Fruit fly (Drosophila melanogaster) whole organism, pupa: ENCODE data around the gene CG34376.
A peak's percentile ranks its signal among the peaks of the same experiment; 100 is the strongest.

Source experiments
- CG10348 ChIP-seq: fragments of 200-800 bp; sonication (Bioruptor generic); IDR thresholded peaks from 2 replicates; pipeline ENCODE4 v1.3.6; 2022; ENCODE audit warnings: missing biosample characterization, missing genetic modification characterization
- CG13204 ChIP-seq: fragments of 200-800 bp; sonication (Bioruptor generic); optimal IDR thresholded peaks from 2 replicates; lab custom pipeline; 2018; ENCODE audit warnings: missing biosample characterization, mild to moderate bottlenecking, missing genetic modification characterization, moderate library complexity
- CG14655 ChIP-seq: fragments of 200-800 bp; sonication (Bioruptor generic); optimal IDR thresholded peaks from 3 replicates; lab custom pipeline; 2017; ENCODE audit warnings: mild to moderate bottlenecking, missing biosample characterization, missing genetic modification reagents, missing genetic modification characterization
- CG15710 ChIP-seq: fragments of 200-800 bp; sonication (Bioruptor generic); optimal IDR thresholded peaks from 2 replicates; lab custom pipeline; 2018; ENCODE audit warnings: missing biosample characterization, mild to moderate bottlenecking, missing genetic modification characterization, moderate library complexity
- CG17806 ChIP-seq: fragments of 200-800 bp; sonication (Bioruptor generic); optimal IDR thresholded peaks from 2 replicates; lab custom pipeline; 2018; ENCODE audit warnings: missing biosample characterization, mild to moderate bottlenecking, missing genetic modification characterization, moderate library complexity
- CG32121 ChIP-seq: fragments of 200-800 bp; sonication (Bioruptor generic); IDR thresholded peaks from 2 replicates; pipeline ENCODE4 v1.3.6; 2022; ENCODE audit warnings: missing biosample characterization, missing genetic modification characterization
- CG34367 ChIP-seq: fragments of 200-800 bp; sonication (Bioruptor generic); optimal IDR thresholded peaks from 2 replicates; lab custom pipeline; 2018; ENCODE audit warnings: missing biosample characterization, mild to moderate bottlenecking, missing genetic modification characterization
- CG4496 ChIP-seq: fragments of 200-800 bp; sonication (Bioruptor generic); IDR thresholded peaks from 3 replicates; pipeline ENCODE4 v1.3.6; 2022; ENCODE audit warnings: missing biosample characterization, missing genetic modification characterization
- CG8159 ChIP-seq: fragments of 200-800 bp; sonication (Bioruptor generic); optimal IDR thresholded peaks from 3 replicates; lab custom pipeline; 2018; ENCODE audit warnings: missing biosample characterization, mild to moderate bottlenecking, missing genetic modification characterization, moderate library complexity
- CG8301 ChIP-seq: fragments of 200-800 bp; sonication (Bioruptor generic); optimal IDR thresholded peaks from 2 replicates; lab custom pipeline; 2018; ENCODE audit warnings: missing biosample characterization, mild to moderate bottlenecking, missing genetic modification characterization
- CG9948 ChIP-seq: fragments of 200-800 bp; sonication (Bioruptor generic); optimal IDR thresholded peaks from 2 replicates; lab custom pipeline; 2018; ENCODE audit warnings: missing biosample characterization, mild to moderate bottlenecking, missing genetic modification characterization, moderate library complexity
- D1 ChIP-seq: fragments of 200-800 bp; sonication (Bioruptor generic); optimal IDR thresholded peaks from 2 replicates; lab custom pipeline; 2018; ENCODE audit warnings: missing biosample characterization, mild to moderate bottlenecking, missing genetic modification characterization, moderate library complexity
- EcR ChIP-seq: fragments of 200-800 bp; sonication (Bioruptor generic); optimal IDR thresholded peaks from 3 replicates; lab custom pipeline; 2019; ENCODE audit warnings: missing biosample characterization, missing genetic modification characterization, mild to moderate bottlenecking, moderate library complexity, missing genetic modification reagents
- Ets98B ChIP-seq: fragments of 200-800 bp; sonication (Bioruptor generic); IDR thresholded peaks from 2 replicates; pipeline ENCODE4 v1.3.6; 2022; ENCODE audit warnings: missing biosample characterization, missing genetic modification characterization
- Pif1A ChIP-seq: fragments of 200-800 bp; sonication (Bioruptor generic); optimal IDR thresholded peaks from 3 replicates; lab custom pipeline; 2016; ENCODE audit warnings: missing biosample characterization, missing genetic modification characterization
- Pif1B ChIP-seq: fragments of 200-800 bp; sonication (Bioruptor generic); optimal IDR thresholded peaks from 3 replicates; lab custom pipeline; 2016; ENCODE audit warnings: missing biosample characterization, missing genetic modification characterization
- Snoo ChIP-seq: fragments of 200-800 bp; sonication (Bioruptor generic); optimal IDR thresholded peaks from 3 replicates; lab custom pipeline; 2017; ENCODE audit warnings: missing biosample characterization, mild to moderate bottlenecking, missing genetic modification characterization, inconsistent platforms
- fd96Ca ChIP-seq: fragments of 200-800 bp; sonication (Bioruptor generic); IDR thresholded peaks from 3 replicates; pipeline ENCODE4 v1.3.6; 2022; ENCODE audit warnings: missing biosample characterization, missing genetic modification characterization
- gl ChIP-seq: fragments of 200-800 bp; sonication (Bioruptor generic); optimal IDR thresholded peaks from 2 replicates; lab custom pipeline; 2018; ENCODE audit warnings: missing biosample characterization, mild to moderate bottlenecking, missing genetic modification characterization
- rn ChIP-seq: fragments of 200-800 bp; sonication (Bioruptor generic); IDR thresholded peaks from 2 replicates; pipeline ENCODE4 v1.3.6; 2022; ENCODE audit warnings: missing biosample characterization, missing genetic modification characterization

CG34376 gene

DNA sequence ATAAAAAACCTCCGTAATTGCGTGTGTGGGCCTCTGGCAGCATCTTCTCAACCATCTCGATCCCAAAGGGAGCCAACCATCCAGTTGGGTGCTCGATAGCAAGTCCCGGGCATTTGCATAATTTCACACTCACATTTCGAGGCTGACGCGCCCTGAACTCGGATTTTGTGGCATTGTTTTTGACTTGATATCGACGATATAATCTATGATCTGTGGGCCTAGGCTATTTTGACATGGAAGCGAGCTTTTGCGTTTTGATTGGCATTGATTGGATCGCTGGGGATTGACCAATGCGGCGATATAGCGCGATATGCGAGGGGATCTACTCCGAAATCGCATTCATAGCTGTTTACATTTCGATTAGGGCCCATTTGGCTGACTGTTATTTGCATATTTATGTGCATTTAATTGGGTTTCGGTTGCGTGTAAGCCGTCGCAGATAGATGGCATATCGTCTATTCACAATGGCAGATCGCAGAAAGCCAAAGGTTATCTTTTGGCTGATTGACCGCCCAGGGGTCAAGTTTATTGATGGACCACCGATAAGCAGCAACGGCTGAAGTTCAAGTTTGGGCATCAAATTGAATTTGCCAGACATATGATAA lies 15.6 kb upstream of the CG34376 start:
- TF ChIP-seq D1 (tag; lab: Kevin White, UChicago) (no peak), CG15710 (tag; lab: Kevin White, UChicago) (no peak), EcR (no peak), CG9948 (tag; lab: Kevin White, UChicago) (no peak), Ets98B (GFP tag; lab: Robert Waterston, UW) (no peak), gl (tag; lab: Kevin White, UChicago) (no peak), fd96Ca (no peak), CG17806 (tag; lab: Kevin White, UChicago) (no peak), CG14655 (GFP tag; lab: Kevin White, UChicago) (no peak), CG4496 (GFP tag; lab: Robert Waterston, UW) (no peak), Pif1A (no peak), CG8159 (tag; lab: Kevin White, UChicago) (no peak)

DNA sequence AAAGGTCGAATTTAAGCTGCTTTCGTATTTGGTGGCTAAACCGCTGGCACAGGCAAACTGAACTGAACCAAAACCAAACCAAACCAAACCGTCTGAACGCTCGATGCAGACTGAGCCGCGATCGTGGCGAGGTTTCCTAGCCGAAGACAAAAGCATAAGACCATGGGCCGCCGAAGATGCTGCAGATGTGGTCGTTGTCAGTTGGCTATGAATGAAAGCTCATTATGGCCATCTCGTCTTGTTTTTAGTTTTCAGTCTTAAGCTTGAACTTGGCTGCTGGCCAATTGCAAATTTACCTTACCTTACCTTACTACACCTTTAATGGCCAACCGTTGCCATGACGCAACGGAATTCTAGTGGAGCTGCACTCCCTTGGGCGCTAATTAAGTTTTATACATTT lies 11.8 kb upstream of the CG34376 start, which contains the start of gene CG13847:
TSS of gene CG13847 (minus strand) at position 101 of the 400 bp plus-strand sequence.
- no peak for TF ChIP-seq CG14655 (GFP tag; lab: Kevin White, UChicago)
- no peak for TF ChIP-seq Pif1A
- no peak for TF ChIP-seq rn (GFP tag; lab: Robert Waterston, UW)
- TF ChIP-seq CG13204 (GFP tag; lab: Kevin White, UChicago), result no peak
- no peak for TF ChIP-seq CG8301 (tag; lab: Kevin White, UChicago)

DNA sequence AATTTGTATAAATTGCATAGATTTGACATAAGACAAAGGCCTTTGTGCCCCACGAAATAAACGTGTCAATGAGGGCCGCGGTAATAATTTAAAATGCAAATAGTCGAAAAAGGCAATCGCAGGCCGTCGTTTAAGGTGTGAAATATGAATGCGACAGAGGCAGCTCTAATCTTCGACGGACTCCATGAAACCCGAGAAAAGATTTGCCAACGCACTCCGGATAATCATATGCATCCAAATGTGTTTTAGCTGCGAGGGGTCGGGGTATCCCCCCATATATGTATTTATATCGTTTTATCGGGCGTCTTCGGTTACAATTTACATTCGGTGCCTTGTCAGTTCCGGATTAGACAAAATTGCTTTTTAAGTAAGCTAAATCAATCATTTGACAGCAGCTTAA lies 9.6 kb upstream of the CG34376 start:
- TF ChIP-seq CG34367 (tag; lab: Kevin White, UChicago) (no peak), CG17806 (tag; lab: Kevin White, UChicago) (no peak), Ets98B (GFP tag; lab: Robert Waterston, UW) (no peak), CG10348 (GFP tag; lab: Robert Waterston, UW) (no peak), Snoo (tag; lab: Kevin White, UChicago) (no peak), Pif1A (no peak), CG14655 (GFP tag; lab: Kevin White, UChicago) (no peak), CG9948 (tag; lab: Kevin White, UChicago) (no peak), D1 (tag; lab: Kevin White, UChicago) (no peak), EcR (no peak), CG13204 (GFP tag; lab: Kevin White, UChicago) (no peak), Pif1B (GFP tag; lab: Kevin White, UChicago) (no peak), CG4496 (GFP tag; lab: Robert Waterston, UW) (no peak), CG32121 (no peak), CG15710 (tag; lab: Kevin White, UChicago) (no peak), gl (tag; lab: Kevin White, UChicago) (no peak)

DNA sequence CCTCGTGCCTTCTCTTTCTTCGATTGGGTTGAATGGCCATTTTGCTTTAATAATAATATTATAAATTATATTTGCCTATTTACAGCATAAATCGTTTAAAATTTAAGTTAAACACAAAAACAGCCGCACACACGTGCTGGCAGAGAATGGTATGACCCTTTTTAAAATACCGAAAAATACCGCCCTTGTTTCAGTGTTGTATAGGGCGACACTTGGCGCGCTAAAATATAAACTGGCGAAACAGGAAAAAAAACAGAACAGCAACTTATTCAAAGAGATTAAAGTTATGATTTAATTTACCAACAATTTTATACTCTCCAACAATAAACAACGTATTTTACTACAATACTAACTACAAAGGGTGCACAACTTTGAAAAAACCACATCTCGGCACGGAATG lies 1.4 kb upstream of the CG34376 start, which contains the start of gene CG12499:
TSS of gene CG12499 (minus strand) at position 95 of the 400 bp plus-strand sequence.
- no peak for TF ChIP-seq CG13204 (GFP tag; lab: Kevin White, UChicago)
- TF ChIP-seq, all 21 proteins: peak for 0

DNA sequence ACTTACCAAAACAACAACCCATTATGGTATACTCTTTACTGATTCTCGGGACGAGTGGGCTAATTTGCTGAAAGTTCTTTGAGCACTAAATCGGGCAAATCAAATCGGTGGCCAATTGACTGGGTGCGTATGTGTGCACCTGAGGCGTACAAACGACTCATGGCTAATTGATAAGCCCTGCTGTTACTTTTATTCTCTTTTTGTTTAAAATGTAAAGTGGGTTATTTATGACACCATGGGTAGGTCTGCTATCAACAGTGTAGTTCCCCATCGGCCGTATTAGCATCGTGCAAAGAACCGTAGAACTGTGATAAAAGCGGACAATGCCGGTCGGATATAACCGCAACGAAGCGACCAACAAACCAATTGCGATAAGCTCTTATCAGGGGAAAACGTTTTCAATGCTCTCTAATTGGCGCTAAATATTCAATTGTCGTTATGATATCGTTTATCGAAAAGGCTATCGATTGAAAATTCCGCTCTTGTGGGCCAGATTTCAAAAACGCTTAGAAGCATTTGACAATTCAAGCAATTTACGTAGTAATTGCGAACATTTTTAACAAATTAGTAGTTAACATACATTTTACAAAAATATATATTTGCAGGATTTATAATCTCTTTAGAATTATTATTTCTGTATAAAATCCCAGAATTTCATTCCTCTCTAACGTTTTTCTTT lies 565 bp upstream of the CG34376 start, which contains the start of gene CG34288:
TSS of gene CG34288 (minus strand) at position 69 of the 679 bp plus-strand sequence.
- TF ChIP-seq Snoo (tag; lab: Kevin White, UChicago), result no peak
- peak; percentile 37 for TF ChIP-seq Pif1B (GFP tag; lab: Kevin White, UChicago)
- TF ChIP-seq CG32121, result peak; percentile 7; the same call in 1 of the 2 replicates
- TF ChIP-seq fd96Ca, result peak; percentile 34; the same call in 1 of the 3 replicates

DNA sequence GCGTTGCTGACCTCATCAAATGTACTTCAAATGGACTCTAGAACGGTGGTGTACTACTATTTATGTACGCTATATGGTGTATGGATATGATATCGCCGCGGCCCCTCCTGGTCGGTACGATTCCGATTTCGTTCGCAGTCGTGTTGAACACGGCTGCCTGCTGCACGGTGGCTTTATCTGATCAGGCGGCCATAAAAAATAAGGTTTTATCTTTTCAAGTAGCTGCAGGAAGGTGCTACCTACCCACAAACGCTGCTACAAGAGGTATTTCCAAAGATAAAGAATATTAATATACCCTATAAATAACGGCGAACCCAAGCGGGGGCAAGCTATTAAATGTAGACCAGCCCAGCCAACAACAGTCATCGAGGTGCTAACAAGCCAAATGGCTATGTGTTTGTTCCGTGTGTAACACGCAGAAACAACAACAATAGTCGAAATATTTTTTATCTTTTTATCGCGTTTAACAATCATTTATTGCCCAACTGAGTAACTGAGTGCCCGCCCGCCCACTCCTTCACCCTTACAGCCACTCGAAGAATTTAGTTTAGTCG lies 2.0 kb downstream of the CG34376 start:
- no peak for TF ChIP-seq CG34367 (tag; lab: Kevin White, UChicago)
- no peak for TF ChIP-seq CG9948 (tag; lab: Kevin White, UChicago)
- TF ChIP-seq fd96Ca, result no peak
- TF ChIP-seq Pif1A, result no peak
- no peak for TF ChIP-seq gl (tag; lab: Kevin White, UChicago)
